Worm (Caenorhabditis elegans) whole organism, L4 larva: ENCODE data around the gene rpl-10.

ENCODE experiments used
- D1046.2 ChIP-seq: fragments of 200-800 bp; sonication (Bioruptor generic); IDR thresholded peaks from 2 replicates; pipeline ENCODE4 v1.3.6; 2022; ENCODE audit warnings: missing genetic modification characterization, missing compliant biosample characterization
- F44E2.7 ChIP-seq: fragments of 200-800 bp; sonication (Bioruptor generic); IDR thresholded peaks from 2 replicates; pipeline ENCODE4 v2.1.2; 2022; ENCODE audit warnings: missing genetic modification characterization, missing compliant biosample characterization
- F49E8.2 ChIP-seq: sonication (generic microtip); optimal IDR thresholded peaks from 2 replicates; lab custom pipeline; 2016; ENCODE audit warnings: missing compliant biosample characterization, mild to moderate bottlenecking, missing genetic modification characterization, borderline replicate concordance
- T26A8.4 ChIP-seq: fragments of 200-800 bp; sonication (Bioruptor generic); IDR thresholded peaks from 2 replicates; pipeline ENCODE4 v1.3.6; 2022; ENCODE audit warnings: missing genetic modification characterization, missing compliant biosample characterization
- Y105C5A.15 ChIP-seq: fragments of 200-800 bp; sonication (Bioruptor generic); IDR thresholded peaks from 2 replicates; pipeline ENCODE4 v1.3.6; 2022; ENCODE audit warnings: missing genetic modification characterization, missing compliant biosample characterization
- Y75B8A.6 ChIP-seq: fragments of 200-800 bp; sonication (Bioruptor generic); IDR thresholded peaks from 2 replicates; pipeline ENCODE4 v1.3.6; 2022; ENCODE audit warnings: missing genetic modification reagents, missing genetic modification characterization, missing compliant biosample characterization
- aha-1 ChIP-seq: fragments of 150-350 bp; peaks from one replicate; lab custom pipeline; 2014; ENCODE audit warnings: missing biosample characterization, missing genetic modification characterization
- aly-2 ChIP-seq: sonication (generic microtip); optimal IDR thresholded peaks from 2 replicates; lab custom pipeline; 2018; ENCODE audit warnings: missing biosample characterization, missing genetic modification characterization
- arid-1 ChIP-seq: fragments of 200-800 bp; sonication (Bioruptor generic); conservative IDR thresholded peaks from 2 replicates; pipeline ENCODE4 v1.3.6; 2022; ENCODE audit warnings: missing genetic modification reagents, missing genetic modification characterization, missing compliant biosample characterization
- attf-4 ChIP-seq: sonication (generic microtip); optimal IDR thresholded peaks from 3 replicates; lab custom pipeline; 2017; ENCODE audit warnings: missing biosample characterization, missing genetic modification characterization
- ceh-20 ChIP-seq: fragments of 200-800 bp; sonication (Bioruptor generic); IDR thresholded peaks from 2 replicates; pipeline ENCODE4 v1.3.6; 2022; ENCODE audit warnings: missing genetic modification reagents, missing genetic modification characterization, missing compliant biosample characterization
- ceh-28 ChIP-seq: fragments of 150-350 bp; optimal IDR thresholded peaks from 2 replicates; lab custom pipeline; 2014; ENCODE audit warnings: missing biosample characterization, missing genetic modification reagents, missing genetic modification characterization
- ceh-82 ChIP-seq: sonication (generic microtip); optimal IDR thresholded peaks from 2 replicates; lab custom pipeline; 2017; ENCODE audit warnings: missing biosample characterization, missing genetic modification characterization
- daf-12 ChIP-seq: fragments of 150-350 bp; optimal IDR thresholded peaks from 2 replicates; lab custom pipeline; 2014; ENCODE audit warnings: missing biosample characterization, missing genetic modification reagents, missing genetic modification characterization
- daf-16 ChIP-seq, 3 experiments: sonication (generic microtip); optimal IDR thresholded peaks; 2 replicates each; lab custom pipeline; 2016 to 2017; ENCODE audit warnings: missing genetic modification characterization in 3 of 3, missing genetic modification reagents in 3 of 3, mild to moderate bottlenecking in 2 of 3, missing compliant biosample characterization in 2 of 3, missing biosample characterization in 1 of 3, moderate library complexity in 1 of 3
- daf-19 ChIP-seq: fragments of 200-800 bp; sonication (Bioruptor generic); conservative IDR thresholded peaks from 2 replicates; pipeline ENCODE4 v1.3.6; 2022; ENCODE audit warnings: missing genetic modification characterization, missing compliant biosample characterization
- dpl-1 ChIP-seq: fragments of 150-350 bp; optimal IDR thresholded peaks from 2 replicates; lab custom pipeline; 2014; ENCODE audit warnings: missing biosample characterization, missing genetic modification reagents, missing genetic modification characterization
- egl-43 ChIP-seq: fragments of 200-800 bp; sonication (Bioruptor generic); IDR thresholded peaks from 2 replicates; pipeline ENCODE4 v1.3.6; 2022; ENCODE audit warnings: missing genetic modification reagents, missing genetic modification characterization, missing compliant biosample characterization
- fkh-10 ChIP-seq: fragments of 150-350 bp; optimal IDR thresholded peaks from 2 replicates; lab custom pipeline; 2014; ENCODE audit warnings: missing biosample characterization, missing genetic modification reagents, missing genetic modification characterization
- gei-8 ChIP-seq: fragments of 200-800 bp; sonication (Bioruptor generic); optimal IDR thresholded peaks from 2 replicates; lab custom pipeline; 2018; ENCODE audit warnings: mild to moderate bottlenecking, missing genetic modification characterization, missing compliant biosample characterization
- hlh-30 ChIP-seq: sonication (generic microtip); optimal IDR thresholded peaks from 2 replicates; lab custom pipeline; 2017; ENCODE audit warnings: antibody characterized with exemption, mild to moderate bottlenecking, missing genetic modification characterization, missing compliant biosample characterization; ENCODE audit not compliant: insufficient read depth
- hmg-1.1 ChIP-seq: fragments of 200-800 bp; sonication (Bioruptor generic); IDR thresholded peaks from 2 replicates; pipeline ENCODE4 v1.3.6; 2022; ENCODE audit warnings: missing genetic modification reagents, missing genetic modification characterization, missing compliant biosample characterization
- jun-1 ChIP-seq: fragments of 150-350 bp; optimal IDR thresholded peaks from 2 replicates; lab custom pipeline; 2014; ENCODE audit warnings: missing biosample characterization, missing genetic modification reagents, missing genetic modification characterization
- lin-1 ChIP-seq: fragments of 200-800 bp; sonication (Bioruptor generic); IDR thresholded peaks from 2 replicates; pipeline ENCODE4 v1.3.6; 2022; ENCODE audit warnings: missing genetic modification reagents, missing genetic modification characterization, missing compliant biosample characterization
- lin-13 ChIP-seq: fragments of 150-350 bp; optimal IDR thresholded peaks from 2 replicates; lab custom pipeline; 2014; ENCODE audit warnings: missing biosample characterization, missing genetic modification reagents, missing genetic modification characterization
- lin-29 ChIP-seq: fragments of 200-800 bp; sonication (Bioruptor generic); IDR thresholded peaks from 2 replicates; pipeline ENCODE4 v1.3.6; 2022; ENCODE audit warnings: missing genetic modification reagents, missing genetic modification characterization, missing compliant biosample characterization
- lin-38 ChIP-seq: fragments of 200-800 bp; sonication (Bioruptor generic); IDR thresholded peaks from 2 replicates; pipeline ENCODE4 v1.3.6; 2022; ENCODE audit warnings: missing genetic modification reagents, missing genetic modification characterization, missing compliant biosample characterization
- lsy-2 ChIP-seq, 2 experiments: fragments of 150-350 bp in 1 of 2; sonication (generic microtip) in 1 of 2; optimal IDR thresholded peaks; 2 replicates each; lab custom pipeline; 2014 to 2017; ENCODE audit warnings: missing biosample characterization in 2 of 2, missing genetic modification characterization in 2 of 2
- madf-9 ChIP-seq: fragments of 200-800 bp; sonication (Bioruptor generic); conservative IDR thresholded peaks from 2 replicates; pipeline ENCODE4 v1.3.6; 2022; ENCODE audit warnings: missing genetic modification reagents, missing genetic modification characterization, missing compliant biosample characterization
- mdl-1 ChIP-seq, 2 experiments: fragments of 150-350 bp in 1 of 2; sonication (generic microtip) in 1 of 2; optimal IDR thresholded peaks; 2 replicates each; lab custom pipeline; 2014 to 2017; ENCODE audit warnings: missing biosample characterization in 2 of 2, missing genetic modification characterization in 2 of 2
- mep-1 ChIP-seq: fragments of 150-350 bp; sonication (generic microtip); optimal IDR thresholded peaks from 3 replicates; lab custom pipeline; 2014; ENCODE audit warnings: missing biosample characterization, missing genetic modification characterization
- mxl-2 ChIP-seq: fragments of 200-800 bp; sonication (Bioruptor generic); conservative IDR thresholded peaks from 2 replicates; pipeline ENCODE4 v1.3.6; 2022; ENCODE audit warnings: missing genetic modification reagents, missing genetic modification characterization, missing compliant biosample characterization
- mxl-3 ChIP-seq: fragments of 200-800 bp; sonication (Bioruptor generic); optimal IDR thresholded peaks from 2 replicates; lab custom pipeline; 2018; ENCODE audit warnings: mild to moderate bottlenecking, missing genetic modification characterization, missing compliant biosample characterization
- nhr-10 ChIP-seq: fragments of 150-350 bp; optimal IDR thresholded peaks from 2 replicates; lab custom pipeline; 2014; ENCODE audit warnings: missing biosample characterization, missing genetic modification characterization
- nhr-102 ChIP-seq: sonication (generic microtip); optimal IDR thresholded peaks from 2 replicates; lab custom pipeline; 2016; ENCODE audit warnings: mild to moderate bottlenecking, missing genetic modification characterization, moderate library complexity, missing compliant biosample characterization
- nhr-237 ChIP-seq: sonication (generic microtip); optimal IDR thresholded peaks from 2 replicates; lab custom pipeline; 2017; ENCODE audit warnings: missing biosample characterization, missing genetic modification characterization
- nhr-25 ChIP-seq: sonication (generic microtip); optimal IDR thresholded peaks from 2 replicates; lab custom pipeline; 2017; ENCODE audit warnings: missing genetic modification characterization, mild to moderate bottlenecking, missing compliant biosample characterization, antibody characterized with exemption, moderate library complexity, borderline replicate concordance; ENCODE audit not compliant: insufficient read depth
- nhr-6 ChIP-seq: fragments of 150-350 bp; optimal IDR thresholded peaks from 2 replicates; lab custom pipeline; 2014; ENCODE audit warnings: missing biosample characterization, missing genetic modification characterization
- nhr-76 ChIP-seq: fragments of 150-350 bp; optimal IDR thresholded peaks from 2 replicates; lab custom pipeline; 2014; ENCODE audit warnings: missing biosample characterization, missing genetic modification characterization
- nhr-77 ChIP-seq: fragments of 150-350 bp; optimal IDR thresholded peaks from 2 replicates; lab custom pipeline; 2014; ENCODE audit warnings: missing biosample characterization, missing genetic modification characterization
- php-3 ChIP-seq: fragments of 200-800 bp; sonication (Bioruptor generic); IDR thresholded peaks from 2 replicates; pipeline ENCODE4 v1.3.6; 2022; ENCODE audit warnings: missing genetic modification reagents, missing genetic modification characterization, missing compliant biosample characterization
- rbr-2 ChIP-seq: sonication (generic microtip); optimal IDR thresholded peaks from 2 replicates; lab custom pipeline; 2016; ENCODE audit warnings: missing genotype, missing genetic modification characterization, missing compliant biosample characterization
- skn-1 ChIP-seq: fragments of 150-350 bp; optimal IDR thresholded peaks from 2 replicates; lab custom pipeline; 2014; ENCODE audit warnings: missing biosample characterization, missing genetic modification characterization
- tag-97 ChIP-seq: fragments of 200-800 bp; sonication (Bioruptor generic); IDR thresholded peaks from 2 replicates; pipeline ENCODE4 v1.3.6; 2022; ENCODE audit warnings: missing genetic modification characterization, missing compliant biosample characterization
- tra-1 ChIP-seq: fragments of 200-800 bp; sonication (Bioruptor generic); IDR thresholded peaks from 2 replicates; pipeline ENCODE4 v1.3.6; 2022; ENCODE audit warnings: missing genetic modification reagents, missing genetic modification characterization, missing compliant biosample characterization
- unc-62 ChIP-seq, 3 experiments: fragments of 150-350 bp in 1 of 3; sonication (generic microtip); optimal IDR thresholded peaks in 2 of 3; peaks in 1 of 3; 1 replicate in 1 of 3; 2 replicates in 2 of 3; lab custom pipeline; 2014 to 2017; ENCODE audit warnings: missing biosample characterization in 3 of 3, missing genetic modification characterization in 3 of 3, missing genetic modification reagents in 3 of 3, missing genotype in 1 of 3
- vab-7 ChIP-seq: fragments of 200-800 bp; sonication (Bioruptor generic); IDR thresholded peaks from 2 replicates; pipeline ENCODE4 v1.3.6; 2022; ENCODE audit warnings: missing genetic modification reagents, missing genetic modification characterization, missing compliant biosample characterization
- zfp-2 ChIP-seq: sonication (generic microtip); optimal IDR thresholded peaks from 2 replicates; lab custom pipeline; 2016; ENCODE audit warnings: mild to moderate bottlenecking, missing genetic modification characterization, missing compliant biosample characterization
- zfp-3 ChIP-seq: fragments of 200-800 bp; sonication (Bioruptor generic); conservative IDR thresholded peaks from 2 replicates; pipeline ENCODE4 v1.3.6; 2022; ENCODE audit warnings: missing genetic modification reagents, missing genetic modification characterization, missing compliant biosample characterization

rpl-10 gene

ce11 chrII:8125439-8125838 is 18.2 kb upstream of the rpl-10 start:
- TF ChIP-seq php-3 (GFP tag; lab: Robert Waterston, UW): no peak
- TF ChIP-seq aha-1 (tag; lab: Kevin White, UChicago): peak; percentile 73
- peak in 1 of 2 experiments; percentile 83 for TF ChIP-seq unc-62 (GFP tag; optimal IDR thresholded peaks at IDR 0.05 in 1 of 2; lab: Kevin White, UChicago)
- no peak for TF ChIP-seq unc-62 (tag; optimal IDR thresholded peaks at IDR 0.05; lab: Kevin White, UChicago)
- TF ChIP-seq, all 104 proteins: peak for 2

ce11 chrII:8126132-8126531 is 17.5 kb upstream of the rpl-10 start:
- TF ChIP-seq mdl-1 (tag; optimal IDR thresholded peaks at IDR 0.05; lab: Kevin White, UChicago): peak; percentile 22 to 77
- TF ChIP-seq daf-12 (tag; lab: Kevin White, UChicago): no peak
- peak; percentile 76 for TF ChIP-seq hmg-1.1 (GFP tag; lab: Robert Waterston, UW)
- peak; percentile 9 for TF ChIP-seq nhr-6 (tag; lab: Kevin White, UChicago)
- no peak for TF ChIP-seq nhr-25 (tag; lab: Kevin White, UChicago)
- TF ChIP-seq zfp-2 (tag; lab: Kevin White, UChicago): no peak
- TF ChIP-seq arid-1 (GFP tag; lab: Robert Waterston, UW): 0 out of 2 replicates have a peak, but pooled peaks have one; percentile 22
- no peak for TF ChIP-seq zfp-3 (GFP tag; lab: Robert Waterston, UW)
- no peak for TF ChIP-seq nhr-76 (tag; lab: Kevin White, UChicago)
- TF ChIP-seq lin-13 (GFP tag; lab: Kevin White, UChicago): no peak
- TF ChIP-seq D1046.2 (GFP tag; lab: Robert Waterston, UW): no peak
- TF ChIP-seq daf-16 (GFP tag; optimal IDR thresholded peaks at IDR 0.05; lab: Kevin White, UChicago): no peak
- peak; percentile 25 for TF ChIP-seq daf-16 (tag; optimal IDR thresholded peaks at IDR 0.05; lab: Kevin White, UChicago)
- peak; percentile 60 for TF ChIP-seq rbr-2 (tag; lab: Kevin White, UChicago)
- TF ChIP-seq Y105C5A.15: no peak
- no peak for TF ChIP-seq lin-29
- TF ChIP-seq hlh-30 (tag; lab: Kevin White, UChicago): peak; percentile 59
- no peak for TF ChIP-seq mxl-2 (GFP tag; lab: Robert Waterston, UW)
- TF ChIP-seq nhr-77: no peak
- TF ChIP-seq attf-4 (tag; lab: Kevin White, UChicago): no peak
- TF ChIP-seq madf-9 (GFP tag; lab: Robert Waterston, UW): no peak
- no peak for TF ChIP-seq T26A8.4 (GFP tag; lab: Robert Waterston, UW)
- TF ChIP-seq mep-1: peak; percentile 64
- no peak for TF ChIP-seq F44E2.7 (GFP tag; lab: Robert Waterston, UW)
- peak; percentile 54 for TF ChIP-seq lin-38 (GFP tag; lab: Robert Waterston, UW)
- TF ChIP-seq F49E8.2 (tag; lab: Kevin White, UChicago): no peak
- TF ChIP-seq mxl-3: peak; percentile 64
- no peak for TF ChIP-seq lin-1 (GFP tag; lab: Robert Waterston, UW)
- peak; percentile 59 to 75 for TF ChIP-seq lsy-2 (tag; optimal IDR thresholded peaks at IDR 0.05; lab: Kevin White, UChicago)
- no peak for TF ChIP-seq ceh-82
- no peak for TF ChIP-seq php-3 (GFP tag; lab: Robert Waterston, UW)
- peak; percentile 20 for TF ChIP-seq fkh-10
- TF ChIP-seq skn-1: no peak
- no peak for TF ChIP-seq daf-19 (GFP tag; lab: Robert Waterston, UW)
- TF ChIP-seq dpl-1 (GFP tag; lab: Kevin White, UChicago): peak; percentile 4
- peak; percentile 32 for TF ChIP-seq ceh-28 (tag; lab: Kevin White, UChicago)
- no peak for TF ChIP-seq Y75B8A.6 (GFP tag; lab: Robert Waterston, UW)
- TF ChIP-seq tag-97 (GFP tag; lab: Robert Waterston, UW): no peak
- no peak for TF ChIP-seq jun-1 (tag; lab: Kevin White, UChicago)
- no peak for TF ChIP-seq nhr-237 (tag; lab: Kevin White, UChicago)
- TF ChIP-seq gei-8 (GFP tag; lab: Kevin White, UChicago): no peak
- 0 out of 2 replicates have a peak, but pooled peaks have one; percentile 29 for TF ChIP-seq ceh-20 (GFP tag; lab: Robert Waterston, UW)
- peak; percentile 41; the same call in 1 of the 2 replicates for TF ChIP-seq vab-7 (GFP tag; lab: Robert Waterston, UW)
- TF ChIP-seq nhr-102: no peak
- TF ChIP-seq nhr-10 (tag; lab: Kevin White, UChicago): no peak
- TF ChIP-seq egl-43 (GFP tag; lab: Robert Waterston, UW): peak; percentile 60
- TF ChIP-seq tra-1 (GFP tag; lab: Robert Waterston, UW): no peak
- TF ChIP-seq aly-2: no peak
